Worm (Caenorhabditis elegans) whole organism, L1 larva: ENCODE results near the gene F09E5.8.

ENCODE experiments used
- ama-1 ChIP-seq: fragments of 150-350 bp; optimal IDR thresholded peaks from 2 replicates; lab custom pipeline; 2014
- fkh-8 ChIP-seq: sonication (generic microtip); optimal IDR thresholded peaks from 2 replicates; lab custom pipeline; 2016; ENCODE audit warnings: mild to moderate bottlenecking, missing genetic modification characterization, missing compliant biosample characterization
- lin-15B ChIP-seq: fragments of 150-350 bp; sonication (generic microtip); optimal IDR thresholded peaks from 3 replicates; lab custom pipeline; 2014; ENCODE audit warnings: missing biosample characterization, missing genetic modification characterization
- nhr-76 ChIP-seq: sonication (generic microtip); optimal IDR thresholded peaks from 2 replicates; lab custom pipeline; 2017; ENCODE audit warnings: missing biosample characterization, missing genetic modification characterization
- unc-130 ChIP-seq: fragments of 150-350 bp; optimal IDR thresholded peaks from 2 replicates; lab custom pipeline; 2017; ENCODE audit warnings: missing biosample characterization, missing genetic modification characterization, inconsistent platforms
- unc-86 ChIP-seq: sonication (generic microtip); optimal IDR thresholded peaks from 2 replicates; lab custom pipeline; 2016; ENCODE audit warnings: missing genetic modification characterization, missing compliant biosample characterization

ce11 chrII:5399201-5399600 is 48.7 kb downstream of the F09E5.8 start, which contains the start of gene mog-5:
- TF ChIP-seq unc-130 (no peak), nhr-76 (tag; lab: Kevin White, UChicago) (no peak), ama-1 (lab: Kevin White, UChicago) (no peak), fkh-8 (tag; lab: Kevin White, UChicago) (no peak), unc-86 (tag; lab: Kevin White, UChicago) (no peak), lin-15B (tag; lab: Kevin White, UChicago) (no peak)
